Worm (Caenorhabditis elegans) whole organism, late embryonic: ENCODE measurements around the gene srd-68.

ENCODE experiments used
- C08G9.2 ChIP-seq: sonication (generic microtip); optimal IDR thresholded peaks from 2 replicates; lab custom pipeline; 2016; ENCODE audit warnings: mild to moderate bottlenecking, missing genetic modification characterization, moderate library complexity, missing compliant biosample characterization
- K02D7.2 ChIP-seq: sonication (generic microtip); optimal IDR thresholded peaks from 2 replicates; lab custom pipeline; 2017; ENCODE audit warnings: mild to moderate bottlenecking, missing genetic modification characterization, missing compliant biosample characterization
- fax-1 ChIP-seq: sonication (generic microtip); optimal IDR thresholded peaks from 2 replicates; lab custom pipeline; 2016; ENCODE audit warnings: missing genotype, missing genetic modification characterization, missing compliant biosample characterization
- hlh-8 ChIP-seq: sonication (generic microtip); optimal IDR thresholded peaks from 2 replicates; lab custom pipeline; 2016; ENCODE audit warnings: missing genotype, missing genetic modification characterization, missing compliant biosample characterization
- tbx-2 ChIP-seq: sonication (generic microtip); optimal IDR thresholded peaks from 2 replicates; lab custom pipeline; 2016; ENCODE audit warnings: missing genetic modification characterization, missing compliant biosample characterization

- TF ChIP-seq K02D7.2 (tag; lab: Kevin White, UChicago) (no peak), C08G9.2 (tag; lab: Kevin White, UChicago) (no peak), tbx-2 (tag; lab: Kevin White, UChicago) (no peak), fax-1 (tag; lab: Kevin White, UChicago) (no peak), hlh-8 (no peak)
Measured at ce11 chrV:16884744-16885143, 17.9 kb downstream of the srd-68 start, which contains the start of gene F09C6.13.
